Worm (Caenorhabditis elegans): ENCODE measurements around the gene srh-31.

Gene srh-31

DNA sequence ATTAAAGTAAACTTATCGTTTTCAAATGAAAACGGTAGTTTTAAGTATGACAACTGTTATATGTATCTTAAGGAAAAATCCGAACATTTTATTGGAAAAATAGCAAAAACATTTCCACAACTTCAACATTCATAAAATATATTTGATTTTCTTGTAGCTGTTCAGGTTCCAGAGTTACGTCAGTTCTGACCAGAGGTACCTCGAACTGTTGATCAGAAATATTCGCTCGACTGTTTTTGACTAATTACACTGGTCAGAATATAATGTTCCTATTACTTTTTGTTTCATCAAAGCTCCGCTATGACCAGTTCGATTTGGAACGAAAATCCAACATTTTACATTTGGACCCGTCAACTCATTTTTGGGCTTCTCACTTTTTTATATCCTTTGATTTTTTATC, at the start of gene srh-31:
Gene srh-31, plus strand, starts transcription at position 301 of the 400 bp plus-strand sequence.
- TF ChIP-seq ztf-23 (GFP tag; IDR thresholded peaks at IDR 0.05): no peak

DNA sequence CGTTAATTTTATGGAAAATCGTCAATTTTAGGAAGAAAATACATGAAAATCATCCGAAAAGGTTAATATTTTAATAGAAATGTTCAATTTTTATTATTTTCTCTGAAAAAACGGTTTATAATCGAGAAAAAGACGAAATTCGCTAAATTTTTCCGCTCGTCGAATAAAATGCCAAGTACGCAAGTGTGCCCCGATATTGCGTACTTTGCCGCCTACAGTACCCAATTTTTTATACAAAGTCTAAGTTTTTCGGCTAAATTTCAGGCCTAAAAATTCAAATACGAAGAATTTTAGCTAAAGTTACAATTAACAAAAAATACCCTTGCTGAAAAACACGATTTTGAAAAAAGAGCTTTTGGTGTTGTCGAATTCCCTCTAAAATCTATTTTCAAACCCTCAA, 48.3 kb upstream of the srh-31 start:
- no peak for TF ChIP-seq ztf-29 (GFP tag; IDR thresholded peaks at IDR 0.05)
- no peak for TF ChIP-seq ref-1 (GFP tag; conservative IDR thresholded peaks at IDR 0.05)
- TF ChIP-seq tab-1 (GFP tag; IDR thresholded peaks at IDR 0.05): no peak
- no peak for TF ChIP-seq med-1 (GFP tag; optimal IDR thresholded peaks at IDR 0.05; ENCODE audit: insufficient read depth)
- TF ChIP-seq cog-1 (tag; optimal IDR thresholded peaks at IDR 0.05): no peak
- TF ChIP-seq flt-1 (GFP tag; IDR thresholded peaks at IDR 0.05): no peak
- TF ChIP-seq ztf-23 (GFP tag; IDR thresholded peaks at IDR 0.05): no peak
- no peak for TF ChIP-seq T22C8.4 (GFP tag; IDR thresholded peaks at IDR 0.05)

DNA sequence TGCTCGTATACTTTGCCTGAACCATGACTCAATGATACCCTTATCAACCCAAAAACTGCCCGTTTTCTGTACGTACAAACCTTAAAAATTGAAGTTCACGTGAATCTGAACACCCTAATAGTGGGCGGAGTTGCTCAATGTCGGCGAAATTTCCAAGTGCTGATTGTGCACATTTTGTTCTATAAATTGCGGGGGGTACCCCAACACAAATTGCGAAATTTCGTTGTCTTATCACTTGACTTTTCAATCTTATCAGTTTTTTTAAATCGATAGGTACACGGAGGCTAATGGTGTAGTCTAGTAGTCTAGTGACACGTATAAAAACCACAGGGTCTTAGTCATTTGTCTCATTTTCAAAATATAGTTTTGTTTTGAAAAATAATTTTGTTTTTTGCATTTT, 47.9 kb upstream of the srh-31 start, which contains the start of gene fbxa-108:
Gene fbxa-108, minus strand, starts transcription at position 158 of the 400 bp plus-strand sequence.
- no peak for TF ChIP-seq med-1 (GFP tag; optimal IDR thresholded peaks at IDR 0.05; ENCODE audit: insufficient read depth)
- no peak for TF ChIP-seq T22C8.4 (GFP tag; IDR thresholded peaks at IDR 0.05)
- TF ChIP-seq klf-2 (GFP tag; conservative IDR thresholded peaks at IDR 0.05): no peak
- no peak for TF ChIP-seq ztf-23 (GFP tag; IDR thresholded peaks at IDR 0.05)
- TF ChIP-seq ztf-29 (GFP tag; IDR thresholded peaks at IDR 0.05): no peak
- no peak for TF ChIP-seq flt-1 (GFP tag; IDR thresholded peaks at IDR 0.05)
- no peak for TF ChIP-seq cog-1 (tag; optimal IDR thresholded peaks at IDR 0.05)

DNA sequence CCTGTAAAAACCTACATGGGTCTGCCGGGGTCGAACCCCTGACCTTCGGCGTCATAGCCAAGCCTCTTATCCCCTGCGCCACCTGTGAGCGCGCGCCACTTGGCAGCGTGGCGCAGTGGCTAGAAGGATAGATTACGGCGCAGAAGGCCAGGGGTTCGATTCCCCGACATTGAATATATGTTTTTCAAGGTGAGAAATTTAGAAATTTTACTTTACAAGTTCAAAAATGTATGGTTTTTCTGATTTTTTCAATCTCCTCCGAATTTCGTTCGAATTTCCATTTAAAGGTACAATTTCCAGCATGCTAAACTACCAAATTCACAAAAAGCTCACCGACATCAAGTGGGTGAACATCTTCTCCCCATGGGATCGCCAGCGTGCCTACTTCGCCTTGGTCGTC, 47.1 kb upstream of the srh-31 start, which contains the start of gene dgat-2:
Gene dgat-2, plus strand, starts transcription at position 301 of the 400 bp plus-strand sequence.
- TF ChIP-seq cog-1 (tag; optimal IDR thresholded peaks at IDR 0.05) (no peak), ref-1 (GFP tag; conservative IDR thresholded peaks at IDR 0.05) (no peak), flt-1 (GFP tag; IDR thresholded peaks at IDR 0.05) (no peak)

DNA sequence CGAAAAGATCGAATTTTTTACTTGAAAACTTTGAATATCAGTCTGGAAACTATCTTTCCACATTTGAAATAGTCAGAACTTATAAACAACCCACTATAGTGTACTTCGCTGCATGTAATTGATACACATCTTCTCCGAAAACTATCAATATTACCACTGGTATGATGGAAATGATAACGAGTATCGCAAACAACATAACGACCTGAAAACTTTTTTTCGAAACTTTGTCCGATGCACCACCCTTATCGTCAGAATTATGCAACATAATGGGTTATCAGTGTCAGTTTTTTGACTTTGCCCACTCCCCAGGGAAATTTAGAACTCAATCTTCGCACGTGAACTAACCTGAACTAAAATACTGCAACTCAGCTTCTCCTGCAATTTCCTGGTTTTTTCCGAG, 44.9 kb upstream of the srh-31 start:
- TF ChIP-seq med-1 (GFP tag; optimal IDR thresholded peaks at IDR 0.05; ENCODE audit: insufficient read depth) (no peak), flt-1 (GFP tag; IDR thresholded peaks at IDR 0.05) (no peak), ztf-23 (GFP tag; IDR thresholded peaks at IDR 0.05) (no peak), cog-1 (tag; optimal IDR thresholded peaks at IDR 0.05) (no peak), klf-2 (GFP tag; conservative IDR thresholded peaks at IDR 0.05) (no peak), ref-1 (GFP tag; conservative IDR thresholded peaks at IDR 0.05) (no peak), tab-1 (GFP tag; IDR thresholded peaks at IDR 0.05) (no peak), T22C8.4 (GFP tag; IDR thresholded peaks at IDR 0.05) (no peak), ztf-29 (GFP tag; IDR thresholded peaks at IDR 0.05) (no peak)

DNA sequence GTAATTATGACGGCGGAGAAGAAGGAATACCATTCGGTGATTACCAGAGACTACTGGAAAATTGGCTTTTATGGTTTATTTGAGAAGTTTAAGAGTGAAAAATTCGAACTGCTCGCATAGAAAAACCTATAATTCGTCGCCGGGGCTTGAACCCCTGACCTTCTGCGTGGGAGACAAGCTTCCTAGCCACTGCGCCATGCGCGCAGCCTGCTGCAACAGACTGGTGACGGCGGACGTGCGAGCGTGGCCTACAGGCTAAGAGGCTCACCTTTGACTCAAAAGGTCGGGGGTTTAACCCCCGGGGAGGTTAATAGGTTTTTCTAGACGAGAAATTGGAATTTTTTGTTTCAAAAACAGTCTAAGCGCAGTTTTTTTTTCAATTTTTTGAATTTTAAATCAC, 42.8 kb upstream of the srh-31 start:
- TF ChIP-seq klf-2 (GFP tag; conservative IDR thresholded peaks at IDR 0.05): no peak
- TF ChIP-seq ref-1 (GFP tag; conservative IDR thresholded peaks at IDR 0.05): no peak
- no peak for TF ChIP-seq flt-1 (GFP tag; IDR thresholded peaks at IDR 0.05)
- no peak for TF ChIP-seq cog-1 (tag; optimal IDR thresholded peaks at IDR 0.05)
- TF ChIP-seq ztf-23 (GFP tag; IDR thresholded peaks at IDR 0.05): no peak
- no peak for TF ChIP-seq tab-1 (GFP tag; IDR thresholded peaks at IDR 0.05)
- TF ChIP-seq med-1 (GFP tag; optimal IDR thresholded peaks at IDR 0.05; ENCODE audit: insufficient read depth): no peak
- TF ChIP-seq ztf-29 (GFP tag; IDR thresholded peaks at IDR 0.05): no peak
- no peak for TF ChIP-seq T22C8.4 (GFP tag; IDR thresholded peaks at IDR 0.05)

DNA sequence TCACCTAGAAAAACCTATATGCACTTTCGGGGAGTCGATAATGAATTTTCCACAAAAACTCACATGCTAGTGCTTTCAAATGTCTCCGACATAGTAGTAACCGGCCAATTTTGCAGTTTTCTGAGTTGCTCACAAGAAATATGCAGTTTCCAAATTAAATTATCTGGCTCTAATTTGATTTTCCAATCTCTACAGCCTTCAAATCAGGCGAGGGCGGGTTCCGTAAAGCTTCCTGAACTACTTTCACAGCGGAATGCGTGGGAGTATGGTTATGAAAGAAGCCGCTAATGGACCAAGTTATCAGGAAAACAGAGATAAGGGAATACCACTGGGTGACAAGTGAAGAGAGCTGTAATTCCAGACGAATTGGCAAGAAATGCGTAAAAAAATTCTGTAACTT, 41.2 kb upstream of the srh-31 start, which contains the start of gene F59A1.11:
Gene F59A1.11, minus strand, starts transcription at position 101 of the 400 bp plus-strand sequence.
- TF ChIP-seq klf-2 (GFP tag; conservative IDR thresholded peaks at IDR 0.05) (no peak), med-1 (GFP tag; optimal IDR thresholded peaks at IDR 0.05; ENCODE audit: insufficient read depth) (no peak), ref-1 (GFP tag; conservative IDR thresholded peaks at IDR 0.05) (no peak), ztf-29 (GFP tag; IDR thresholded peaks at IDR 0.05) (no peak), cog-1 (tag; optimal IDR thresholded peaks at IDR 0.05) (no peak), ztf-23 (GFP tag; IDR thresholded peaks at IDR 0.05) (no peak), flt-1 (GFP tag; IDR thresholded peaks at IDR 0.05) (no peak), tab-1 (GFP tag; IDR thresholded peaks at IDR 0.05) (no peak)

DNA sequence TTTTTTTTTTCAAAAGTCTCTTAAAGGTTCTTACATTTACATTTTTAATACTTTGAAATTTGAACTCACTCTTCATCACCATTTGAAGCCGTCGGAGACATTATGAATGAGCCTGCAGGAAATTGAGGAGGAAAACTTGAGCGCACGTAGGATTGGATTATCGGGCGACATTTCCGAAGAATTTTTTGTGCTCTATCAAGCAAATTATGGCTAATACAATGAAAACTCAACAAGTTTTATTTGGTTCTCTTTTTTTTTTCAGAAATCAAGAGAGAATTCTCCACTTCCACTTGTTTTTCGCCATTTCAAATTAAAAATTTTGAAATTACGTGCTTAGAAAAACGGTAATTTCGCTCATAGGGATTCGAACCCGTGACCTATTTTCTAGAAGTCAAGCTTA, 39.4 kb upstream of the srh-31 start, which contains the start of gene F59A1.12:
Gene F59A1.12, minus strand, starts transcription at position 101 of the 400 bp plus-strand sequence.
- TF ChIP-seq klf-2 (GFP tag; conservative IDR thresholded peaks at IDR 0.05): no peak
- TF ChIP-seq flt-1 (GFP tag; IDR thresholded peaks at IDR 0.05): no peak
- TF ChIP-seq cog-1 (tag; optimal IDR thresholded peaks at IDR 0.05): no peak
- no peak for TF ChIP-seq med-1 (GFP tag; optimal IDR thresholded peaks at IDR 0.05; ENCODE audit: insufficient read depth)
- no peak for TF ChIP-seq tab-1 (GFP tag; IDR thresholded peaks at IDR 0.05)
- TF ChIP-seq T22C8.4 (GFP tag; IDR thresholded peaks at IDR 0.05): no peak
- no peak for TF ChIP-seq ztf-29 (GFP tag; IDR thresholded peaks at IDR 0.05)
- TF ChIP-seq ztf-23 (GFP tag; IDR thresholded peaks at IDR 0.05): no peak
- no peak for TF ChIP-seq ref-1 (GFP tag; conservative IDR thresholded peaks at IDR 0.05)

DNA sequence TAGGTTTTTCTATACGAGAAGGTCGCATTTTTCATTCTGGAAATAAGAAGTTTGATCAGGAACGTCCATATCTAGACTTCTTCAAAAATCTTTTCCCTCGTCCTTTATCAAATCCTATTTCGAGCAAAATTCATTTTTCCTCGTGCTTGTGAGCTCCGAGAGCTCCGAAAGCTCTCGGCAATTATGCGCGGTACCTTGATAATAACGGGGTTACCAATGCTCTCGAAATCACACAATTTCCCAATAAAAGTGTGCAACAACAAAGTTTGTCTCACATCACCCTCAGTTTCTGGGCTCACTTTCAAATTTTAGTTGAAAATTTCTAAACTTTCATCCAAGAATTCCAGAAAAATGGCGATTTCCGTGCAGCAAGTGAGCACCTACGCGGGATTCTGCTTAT, 38.6 kb upstream of the srh-31 start, which contains the start of gene str-89:
Gene str-89, plus strand, starts transcription at position 301 of the 400 bp plus-strand sequence.
- TF ChIP-seq ztf-29 (GFP tag; IDR thresholded peaks at IDR 0.05) (no peak), tab-1 (GFP tag; IDR thresholded peaks at IDR 0.05) (no peak), med-1 (GFP tag; optimal IDR thresholded peaks at IDR 0.05; ENCODE audit: insufficient read depth) (no peak), cog-1 (tag; optimal IDR thresholded peaks at IDR 0.05) (no peak), klf-2 (GFP tag; conservative IDR thresholded peaks at IDR 0.05) (no peak), T22C8.4 (GFP tag; IDR thresholded peaks at IDR 0.05) (no peak)

DNA sequence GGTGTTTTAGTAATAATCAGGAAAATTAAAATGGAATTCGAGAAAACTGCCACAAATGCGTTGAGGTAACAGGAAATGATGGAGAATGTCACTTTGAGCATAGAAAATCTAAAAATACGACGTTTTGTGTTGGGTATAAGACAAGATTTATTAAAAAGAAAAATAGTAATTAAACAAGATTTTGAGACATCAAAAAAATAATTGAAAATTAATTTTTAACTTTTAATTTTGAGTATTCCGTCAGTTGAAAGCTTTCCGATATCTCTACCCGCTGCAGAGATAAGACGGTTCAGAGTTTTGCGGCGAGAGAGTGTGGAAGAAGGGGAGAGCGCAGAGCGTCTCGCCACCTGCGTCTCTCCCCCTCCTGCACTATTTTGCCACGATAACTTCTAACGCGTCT, 33.8 kb upstream of the srh-31 start, which contains the start of gene str-93:
Gene str-93, minus strand, starts transcription at position 101 of the 400 bp plus-strand sequence.
- no peak for TF ChIP-seq tab-1 (GFP tag; IDR thresholded peaks at IDR 0.05)
- TF ChIP-seq cog-1 (tag; optimal IDR thresholded peaks at IDR 0.05): no peak
- no peak for TF ChIP-seq T22C8.4 (GFP tag; IDR thresholded peaks at IDR 0.05)
- TF ChIP-seq med-1 (GFP tag; optimal IDR thresholded peaks at IDR 0.05; ENCODE audit: insufficient read depth): no peak

All from whole organism, midembryonic.